Worm (Caenorhabditis elegans) whole organism, midembryonic: ENCODE results near the gene pgph-2.

Source experiments
- T22C8.4 ChIP-seq: fragments of 200-800 bp; sonication (Bioruptor generic); IDR thresholded peaks from 2 replicates; pipeline ENCODE4 v1.3.6; 2022; ENCODE audit warnings: missing genetic modification characterization, missing compliant biosample characterization
- flt-1 ChIP-seq: fragments of 200-800 bp; sonication (Bioruptor generic); IDR thresholded peaks from 2 replicates; pipeline ENCODE4 v1.3.6; 2022; ENCODE audit warnings: missing genetic modification characterization, missing compliant biosample characterization
- klf-2 ChIP-seq: fragments of 200-800 bp; sonication (Bioruptor generic); conservative IDR thresholded peaks from 2 replicates; pipeline ENCODE4 v1.3.6; 2022; ENCODE audit warnings: missing genetic modification reagents, missing genetic modification characterization, missing compliant biosample characterization
- med-1 ChIP-seq: sonication (generic microtip); optimal IDR thresholded peaks from 2 replicates; lab custom pipeline; 2017; ENCODE audit warnings: missing genetic modification characterization, mild to moderate bottlenecking, missing compliant biosample characterization, antibody characterized with exemption, missing genetic modification reagents; ENCODE audit not compliant: insufficient read depth
- ref-1 ChIP-seq: fragments of 200-800 bp; sonication (Bioruptor generic); conservative IDR thresholded peaks from 2 replicates; pipeline ENCODE4 v1.3.6; 2022; ENCODE audit warnings: missing genetic modification reagents, missing genetic modification characterization, missing compliant biosample characterization
- tab-1 ChIP-seq: fragments of 200-800 bp; sonication (Bioruptor generic); IDR thresholded peaks from 2 replicates; pipeline ENCODE4 v1.3.6; 2022; ENCODE audit warnings: missing genetic modification characterization, missing compliant biosample characterization
- ztf-23 ChIP-seq: fragments of 200-800 bp; sonication (Bioruptor generic); IDR thresholded peaks from 2 replicates; pipeline ENCODE4 v1.3.6; 2022; ENCODE audit warnings: missing genetic modification reagents, missing genetic modification characterization, missing compliant biosample characterization
- ztf-29 ChIP-seq: fragments of 200-800 bp; sonication (Bioruptor generic); IDR thresholded peaks from 2 replicates; pipeline ENCODE4 v1.3.6; 2022; ENCODE audit warnings: missing genetic modification reagents, missing genetic modification characterization, missing compliant biosample characterization

ce11 chrV:5780713-5781360, 15.9 kb downstream of the pgph-2 start, which contains the start of gene F44E7.5:
- TF ChIP-seq klf-2 (no peak), T22C8.4 (no peak), ref-1 (GFP tag; lab: Robert Waterston, UW) (no peak), flt-1 (no peak), ztf-23 (GFP tag; lab: Robert Waterston, UW) (no peak), med-1 (GFP tag; lab: Kevin White, UChicago) (no peak), tab-1 (GFP tag; lab: Robert Waterston, UW) (no peak), ztf-29 (GFP tag; lab: Robert Waterston, UW) (no peak)
